Fruit fly (Drosophila melanogaster): ENCODE results near the gene Axs.
A peak's percentile ranks its signal among the peaks of the same experiment; 100 is the strongest.

Axs gene

DNA sequence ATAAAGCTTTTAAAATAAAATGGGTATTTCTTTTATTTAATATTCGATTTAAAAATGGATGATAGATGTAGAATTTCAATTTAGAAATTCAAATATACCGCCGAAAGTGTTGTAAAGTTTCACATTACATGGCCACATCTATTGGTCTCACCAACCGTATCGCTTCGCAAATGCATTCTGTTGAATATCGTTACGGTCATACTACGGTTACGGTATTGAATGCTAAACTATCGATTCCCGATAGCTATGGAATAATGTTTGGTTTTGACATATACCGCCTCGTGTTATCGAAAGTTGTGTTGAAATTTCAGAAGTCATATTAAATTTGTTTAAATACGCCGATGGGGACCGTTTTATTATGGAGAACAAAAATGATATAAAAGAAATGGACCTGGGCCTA lies 32.6 kb downstream of the Axs start, which contains the start of the genes CG32573 and CG42512 (continued):
- no peak for TF ChIP-seq en (GFP tag; optimal IDR thresholded peaks at IDR 0.05)
- no peak for TF ChIP-seq cwo (GFP tag; optimal IDR thresholded peaks at IDR 0.05)
- no peak for TF ChIP-seq ERR (GFP tag; optimal IDR thresholded peaks at IDR 0.05)
- TF ChIP-seq Xbp1 (GFP tag; optimal IDR thresholded peaks at IDR 0.05), result no peak
- no peak for TF ChIP-seq CG8281 (tag; optimal IDR thresholded peaks at IDR 0.05)
- no peak for TF ChIP-seq bab2 (GFP tag; optimal IDR thresholded peaks at IDR 0.05)
- no peak for TF ChIP-seq CG12299 (tag; optimal IDR thresholded peaks at IDR 0.05)
- no peak for TF ChIP-seq kni (GFP tag; optimal IDR thresholded peaks at IDR 0.05)
- no peak for TF ChIP-seq tap (tag; optimal IDR thresholded peaks at IDR 0.05)
- TF ChIP-seq CG3995 (GFP tag; optimal IDR thresholded peaks at IDR 0.05), result peak; percentile 26
- no peak for TF ChIP-seq Hmx (GFP tag; optimal IDR thresholded peaks at IDR 0.05)
- TF ChIP-seq PHDP (tag; optimal IDR thresholded peaks at IDR 0.05), result no peak
- no peak for TF ChIP-seq Xrp1 (GFP tag; IDR thresholded peaks at IDR 0.05)
- TF ChIP-seq HLH54F (GFP tag; optimal IDR thresholded peaks at IDR 0.05), result no peak
- no peak for TF ChIP-seq pho (GFP tag; optimal IDR thresholded peaks at IDR 0.05)
- no peak for TF ChIP-seq CG10462 (GFP tag; optimal IDR thresholded peaks at IDR 0.05)
- TF ChIP-seq TFAM (GFP tag; optimal IDR thresholded peaks at IDR 0.05), result no peak
- no peak for TF ChIP-seq dan (GFP tag; IDR thresholded peaks at IDR 0.05)
- peak; percentile 92 for TF ChIP-seq pzg (GFP tag; optimal IDR thresholded peaks at IDR 0.05)
- no peak for TF ChIP-seq psq (GFP tag; optimal IDR thresholded peaks at IDR 0.05)
- TF ChIP-seq Atf-2 (GFP tag; optimal IDR thresholded peaks at IDR 0.05), result no peak
- TF ChIP-seq btn (GFP tag; optimal IDR thresholded peaks at IDR 0.05), result no peak
- TF ChIP-seq CG17186 (GFP tag; optimal IDR thresholded peaks at IDR 0.05), result no peak
- no peak for TF ChIP-seq CG9609 (GFP tag; optimal IDR thresholded peaks at IDR 0.05)
- TF ChIP-seq CG32767 (GFP tag; IDR thresholded peaks at IDR 0.05), result no peak
- TF ChIP-seq jing (GFP tag; optimal IDR thresholded peaks at IDR 0.05), result no peak
- no peak for TF ChIP-seq Sin3A (optimal IDR thresholded peaks at IDR 0.05)
- TF ChIP-seq CG15479 (GFP tag; optimal IDR thresholded peaks at IDR 0.05), result no peak
- TF ChIP-seq Hr3 (GFP tag; optimal IDR thresholded peaks at IDR 0.05), result no peak
- no peak for TF ChIP-seq zen (tag; optimal IDR thresholded peaks at IDR 0.05)
- TF ChIP-seq CG1529 (GFP tag; optimal IDR thresholded peaks at IDR 0.05), result no peak
- peak; percentile 62 for TF ChIP-seq Ets65A (GFP tag)
- no peak for TF ChIP-seq pb (GFP tag; optimal IDR thresholded peaks at IDR 0.05)
- no peak for TF ChIP-seq oc (tag; optimal IDR thresholded peaks at IDR 0.05)
- no peak for TF ChIP-seq cato (GFP tag; optimal IDR thresholded peaks at IDR 0.05; ENCODE audit: borderline replicate concordance)
- no peak for TF ChIP-seq stc (GFP tag; IDR thresholded peaks at IDR 0.05)
- no peak for TF ChIP-seq slbo (GFP tag; IDR thresholded peaks at IDR 0.05)
- TF ChIP-seq CG11723 (GFP tag; optimal IDR thresholded peaks at IDR 0.05), result no peak
- no peak for TF ChIP-seq Ptx1 (GFP tag; IDR thresholded peaks at IDR 0.05)
- no peak for TF ChIP-seq CG4360 (GFP tag; IDR thresholded peaks at IDR 0.05)
- TF ChIP-seq E2f1 (GFP tag; IDR thresholded peaks at IDR 0.05), result no peak
- no peak for TF ChIP-seq sima (GFP tag; optimal IDR thresholded peaks at IDR 0.05)
- no peak for TF ChIP-seq CG11247 (GFP tag; IDR thresholded peaks at IDR 0.05)
- no peak for TF ChIP-seq GATAe (GFP tag; conservative IDR thresholded peaks at IDR 0.05)
- TF ChIP-seq CG15601 (tag; optimal IDR thresholded peaks at IDR 0.05), result peak; percentile 24
- TF ChIP-seq CG6813 (GFP tag; optimal IDR thresholded peaks at IDR 0.05), result no peak
- peak; percentile 71 for TF ChIP-seq CG2116 (GFP tag; optimal IDR thresholded peaks at IDR 0.05)
- no peak for TF ChIP-seq H15 (GFP tag; IDR thresholded peaks at IDR 0.05)
- TF ChIP-seq Sry-δ (GFP tag; optimal IDR thresholded peaks at IDR 0.05), result peak; percentile 72
- TF ChIP-seq CG2120 (GFP tag; optimal IDR thresholded peaks at IDR 0.05), result no peak
- TF ChIP-seq CG11696 (GFP tag; IDR thresholded peaks at IDR 0.05), result no peak
- no peak for TF ChIP-seq CG31224 (GFP tag; IDR thresholded peaks at IDR 0.05)
- TF ChIP-seq CG13624 (GFP tag; optimal IDR thresholded peaks at IDR 0.05), result peak; percentile 1
- no peak for TF ChIP-seq Gug (GFP tag; IDR thresholded peaks at IDR 0.05)

Data from whole organism, embryonic.